Fruit fly (Drosophila melanogaster) whole organism, embryonic: ENCODE measurements around the gene Yp1.

Experiments used
- ATbp ChIP-seq: fragments of 200-800 bp; sonication (Bioruptor generic); optimal IDR thresholded peaks from 2 replicates; lab custom pipeline; 2017; ENCODE audit warnings: missing biosample characterization, mild to moderate bottlenecking, missing genetic modification characterization, missing genetic modification reagents
- Atf-2 ChIP-seq: fragments of 200-800 bp; sonication (Bioruptor generic); optimal IDR thresholded peaks from 2 replicates; lab custom pipeline; 2016; ENCODE audit warnings: missing biosample characterization, missing genetic modification characterization
- Awh ChIP-seq: fragments of 200-800 bp; sonication (Bioruptor generic); IDR thresholded peaks from 2 replicates; pipeline ENCODE4, ENCODE4 v1.3.6; 2022; ENCODE audit warnings: missing biosample characterization, missing genetic modification characterization
- BtbVII ChIP-seq: fragments of 200-800 bp; sonication (Bioruptor generic); optimal IDR thresholded peaks from 3 replicates; lab custom pipeline; 2017; ENCODE audit warnings: missing biosample characterization, mild to moderate bottlenecking, missing genetic modification characterization
- CG10321 ChIP-seq: fragments of 200-800 bp; sonication (Bioruptor generic); IDR thresholded peaks from 2 replicates; pipeline ENCODE4 v1.3.6; 2022; ENCODE audit warnings: missing biosample characterization, missing genetic modification characterization
- CG10654 ChIP-seq: fragments of 200-800 bp; sonication (Bioruptor generic); optimal IDR thresholded peaks from 2 replicates; lab custom pipeline; 2016; ENCODE audit warnings: missing biosample characterization, missing genetic modification characterization
- CG11247 ChIP-seq: fragments of 200-800 bp; sonication (Bioruptor generic); IDR thresholded peaks from 2 replicates; pipeline ENCODE4 v1.3.6; 2022; ENCODE audit warnings: missing biosample characterization, missing genetic modification characterization
- CG11560 ChIP-seq: fragments of 200-800 bp; sonication (Bioruptor generic); IDR thresholded peaks from 3 replicates; pipeline ENCODE4 v1.3.6; 2022; ENCODE audit warnings: missing biosample characterization, missing genetic modification characterization
- CG11695 ChIP-seq: fragments of 200-800 bp; sonication (Bioruptor generic); IDR thresholded peaks from 3 replicates; pipeline ENCODE4 v1.3.6; 2022; ENCODE audit warnings: missing biosample characterization, missing genetic modification characterization
- CG12219 ChIP-seq: fragments of 200-800 bp; sonication (Bioruptor generic); optimal IDR thresholded peaks from 3 replicates; lab custom pipeline; 2018; ENCODE audit warnings: missing biosample characterization, mild to moderate bottlenecking, missing genetic modification characterization
- CG12299 ChIP-seq: fragments of 200-800 bp; sonication (Bioruptor generic); optimal IDR thresholded peaks from 2 replicates; lab custom pipeline; 2018; ENCODE audit warnings: missing biosample characterization, mild to moderate bottlenecking, missing genetic modification characterization
- CG13624 ChIP-seq: fragments of 200-800 bp; sonication (Bioruptor generic); optimal IDR thresholded peaks from 2 replicates; lab custom pipeline; 2016; ENCODE audit warnings: missing biosample characterization, missing genetic modification characterization
- CG14050 ChIP-seq: fragments of 200-800 bp; sonication (Bioruptor generic); IDR thresholded peaks from 3 replicates; pipeline ENCODE4 v1.3.6; 2022; ENCODE audit warnings: missing biosample characterization, missing genetic modification characterization
- CG15011 ChIP-seq: fragments of 200-800 bp; sonication (Bioruptor generic); optimal IDR thresholded peaks from 3 replicates; lab custom pipeline; 2018; ENCODE audit warnings: missing biosample characterization, mild to moderate bottlenecking, missing genetic modification characterization
- CG15073 ChIP-seq: fragments of 200-800 bp; sonication (Bioruptor generic); optimal IDR thresholded peaks from 2 replicates; lab custom pipeline; 2016; ENCODE audit warnings: missing biosample characterization, missing genetic modification characterization
- CG1602 ChIP-seq: fragments of 200-800 bp; sonication (Bioruptor generic); optimal IDR thresholded peaks from 3 replicates; lab custom pipeline; 2016; ENCODE audit warnings: missing biosample characterization, missing genetic modification characterization
- CG16813 ChIP-seq: fragments of 200-800 bp; sonication (Bioruptor generic); IDR thresholded peaks from 3 replicates; pipeline ENCODE4 v1.3.6; 2022; ENCODE audit warnings: missing biosample characterization, missing genetic modification characterization; ENCODE audit not compliant: partially characterized antibody
- CG17385 ChIP-seq: fragments of 200-800 bp; sonication (Bioruptor generic); optimal IDR thresholded peaks from 3 replicates; lab custom pipeline; 2018; ENCODE audit warnings: missing biosample characterization, mild to moderate bottlenecking, missing genetic modification characterization
- CG17568 ChIP-seq: fragments of 200-800 bp; sonication (Bioruptor generic); optimal IDR thresholded peaks from 2 replicates; lab custom pipeline; 2018; ENCODE audit warnings: missing biosample characterization, mild to moderate bottlenecking, missing genetic modification characterization, moderate library complexity
- CG2875 ChIP-seq: fragments of 200-800 bp; sonication (Bioruptor generic); optimal IDR thresholded peaks from 2 replicates; lab custom pipeline; 2017; ENCODE audit warnings: missing biosample characterization, mild to moderate bottlenecking, missing genetic modification characterization, missing genetic modification reagents
- CG33213 ChIP-seq: fragments of 200-800 bp; sonication (Bioruptor generic); optimal IDR thresholded peaks from 3 replicates; lab custom pipeline; 2016; ENCODE audit warnings: missing biosample characterization, missing genetic modification characterization
- CG4730 ChIP-seq: fragments of 200-800 bp; sonication (Bioruptor generic); IDR thresholded peaks from 2 replicates; pipeline ENCODE4 v1.3.6; 2022; ENCODE audit warnings: missing biosample characterization, missing genetic modification characterization
- CG6813 ChIP-seq: fragments of 200-800 bp; sonication (Bioruptor generic); optimal IDR thresholded peaks from 2 replicates; lab custom pipeline; 2017; ENCODE audit warnings: missing biosample characterization, missing genetic modification characterization, mild to moderate bottlenecking, moderate library complexity, missing genetic modification reagents
- CG8089 ChIP-seq: fragments of 200-800 bp; sonication (Bioruptor generic); optimal IDR thresholded peaks from 3 replicates; lab custom pipeline; 2016; ENCODE audit warnings: missing biosample characterization, missing genetic modification characterization
- CG9727 ChIP-seq: fragments of 200-800 bp; sonication (Bioruptor generic); optimal IDR thresholded peaks from 3 replicates; lab custom pipeline; 2017; ENCODE audit warnings: missing biosample characterization, mild to moderate bottlenecking, missing genetic modification characterization
- Dad ChIP-seq: fragments of 200-800 bp; sonication (Bioruptor generic); optimal IDR thresholded peaks from 3 replicates; lab custom pipeline; 2016; ENCODE audit warnings: missing biosample characterization, missing genetic modification characterization
- Dfd ChIP-seq, 2 experiments: fragments of >200 bp; optimal IDR thresholded peaks; 2 replicates each; lab custom pipeline; 2017; ENCODE audit warnings: missing biosample characterization in 2 of 2, missing genetic modification characterization in 2 of 2
- E2f1 ChIP-seq: fragments of 200-800 bp; sonication (Bioruptor generic); IDR thresholded peaks from 2 replicates; pipeline ENCODE4 v1.3.6; 2022; ENCODE audit warnings: missing biosample characterization, missing genetic modification characterization
- ERR ChIP-seq: fragments of 200-800 bp; sonication (Bioruptor generic); optimal IDR thresholded peaks from 2 replicates; lab custom pipeline; 2016; ENCODE audit warnings: missing biosample characterization, missing genetic modification characterization
- Ets97D ChIP-seq: fragments of 200-800 bp; sonication (Bioruptor generic); optimal IDR thresholded peaks from 3 replicates; lab custom pipeline; 2016; ENCODE audit warnings: missing biosample characterization, missing genetic modification characterization
- H2.0 ChIP-seq: fragments of 200-800 bp; sonication (Bioruptor generic); IDR thresholded peaks from 2 replicates; pipeline ENCODE4 v1.3.6; 2022; ENCODE audit warnings: missing biosample characterization, missing genetic modification characterization
- HLHmδ ChIP-seq: fragments of 200-800 bp; sonication (Bioruptor generic); optimal IDR thresholded peaks from 2 replicates; lab custom pipeline; 2018; ENCODE audit warnings: missing biosample characterization, mild to moderate bottlenecking, missing genetic modification characterization, moderate library complexity
- Meics ChIP-seq: fragments of 200-800 bp; sonication (Bioruptor generic); optimal IDR thresholded peaks from 2 replicates; lab custom pipeline; 2017; ENCODE audit warnings: missing biosample characterization, mild to moderate bottlenecking, missing genetic modification characterization
- Oaz ChIP-seq: fragments of 200-800 bp; sonication (Bioruptor generic); IDR thresholded peaks from 2 replicates; pipeline ENCODE4 v1.3.6; 2022; ENCODE audit warnings: missing biosample characterization, missing genetic modification characterization
- Poxn ChIP-seq: fragments of 200-800 bp; sonication (Bioruptor generic); IDR thresholded peaks from 2 replicates; pipeline ENCODE4 v1.3.6; 2022; ENCODE audit warnings: missing biosample characterization, missing genetic modification characterization
- Scr ChIP-seq: fragments of 200-800 bp; sonication (Bioruptor generic); IDR thresholded peaks from 2 replicates; pipeline ENCODE4 v1.3.6; 2022; ENCODE audit warnings: missing biosample characterization, missing genetic modification characterization; ENCODE audit not compliant: partially characterized antibody
- Six4 ChIP-seq: fragments of 200-800 bp; sonication (Bioruptor generic); optimal IDR thresholded peaks from 2 replicates; lab custom pipeline; 2016; ENCODE audit warnings: missing biosample characterization, missing genetic modification characterization
- TFAM ChIP-seq: fragments of 200-800 bp; sonication (Bioruptor generic); optimal IDR thresholded peaks from 2 replicates; lab custom pipeline; 2017; ENCODE audit warnings: missing biosample characterization, missing genetic modification characterization, inconsistent platforms
- ash1 ChIP-seq: fragments of 200-800 bp; sonication (Bioruptor generic); optimal IDR thresholded peaks from 2 replicates; lab custom pipeline; 2018; ENCODE audit warnings: missing biosample characterization, mild to moderate bottlenecking, missing genetic modification characterization
- dan ChIP-seq: fragments of 200-800 bp; sonication (Bioruptor generic); IDR thresholded peaks from 2 replicates; pipeline ENCODE4 v1.3.6; 2022; ENCODE audit warnings: missing biosample characterization, missing genetic modification characterization
- ham ChIP-seq: fragments of 200-800 bp; sonication (Bioruptor generic); IDR thresholded peaks from 2 replicates; pipeline ENCODE4 v1.3.6; 2022; ENCODE audit warnings: missing biosample characterization, missing genetic modification characterization
- maf-S ChIP-seq: fragments of 200-800 bp; sonication (Bioruptor generic); optimal IDR thresholded peaks from 2 replicates; lab custom pipeline; 2016; ENCODE audit warnings: missing biosample characterization, missing genetic modification characterization
- mam ChIP-seq: fragments of 200-800 bp; sonication (Bioruptor generic); optimal IDR thresholded peaks from 3 replicates; lab custom pipeline; 2016; ENCODE audit warnings: missing biosample characterization, missing genetic modification characterization
- p53 ChIP-seq: fragments of 200-800 bp; sonication (Bioruptor generic); optimal IDR thresholded peaks from 2 replicates; lab custom pipeline; 2016; ENCODE audit warnings: missing biosample characterization, missing genetic modification characterization
- phol ChIP-seq: fragments of 200-800 bp; sonication (Bioruptor generic); optimal IDR thresholded peaks from 3 replicates; lab custom pipeline; 2018; ENCODE audit warnings: missing biosample characterization, mild to moderate bottlenecking, missing genetic modification characterization, moderate library complexity
- pnt ChIP-seq: fragments of 200-800 bp; sonication (Bioruptor generic); optimal IDR thresholded peaks from 3 replicates; lab custom pipeline; 2016; ENCODE audit warnings: missing biosample characterization, missing genetic modification characterization
- sc ChIP-seq, 3 experiments: fragments of >200 bp in 2 of 3; fragments of 200-800 bp in 1 of 3; sonication (Bioruptor generic) in 1 of 3; optimal IDR thresholded peaks; 2 replicates in 2 of 3; 3 replicates in 1 of 3; lab custom pipeline; 2017; ENCODE audit warnings: mild to moderate bottlenecking in 1 of 3, missing biosample characterization in 1 of 3, missing genetic modification characterization in 1 of 3, missing genetic modification reagents in 1 of 3
- sens-2 ChIP-seq: fragments of 200-800 bp; sonication (Bioruptor generic); IDR thresholded peaks from 2 replicates; pipeline ENCODE4 v1.3.6; 2022; ENCODE audit warnings: missing biosample characterization, missing genetic modification characterization
- shn ChIP-seq: fragments of 200-800 bp; sonication (Bioruptor generic); optimal IDR thresholded peaks from 3 replicates; lab custom pipeline; 2016; ENCODE audit warnings: missing biosample characterization, missing genetic modification characterization
- sr ChIP-seq: fragments of 200-800 bp; sonication (Bioruptor generic); IDR thresholded peaks from 3 replicates; pipeline ENCODE4 v1.3.6; 2022; ENCODE audit warnings: missing biosample characterization, missing genetic modification characterization

The Yp1 gene

dm6 chrX:10086095-10086888, 32.7 kb downstream of the Yp1 start, which contains the start of the genes Naxe and RhoU (continued):
- TF ChIP-seq Atf-2 (GFP tag; lab: Kevin White, UChicago) = no peak
- TF ChIP-seq CG10654 (GFP tag; lab: Kevin White, UChicago) = no peak
- TF ChIP-seq Six4 (GFP tag; lab: Kevin White, UChicago) = no peak
- TF ChIP-seq shn (GFP tag; lab: Kevin White, UChicago) = peak; percentile 8
- no peak for TF ChIP-seq BtbVII (GFP tag; lab: Kevin White, UChicago)
- peak; percentile 18 for TF ChIP-seq CG17385
- TF ChIP-seq CG14050 (GFP tag; lab: Robert Waterston, UW) = no peak
- TF ChIP-seq CG12219 (GFP tag; lab: Kevin White, UChicago) = no peak
- TF ChIP-seq p53 (GFP tag; lab: Kevin White, UChicago) = peak; percentile 98
- TF ChIP-seq dan (GFP tag; lab: Robert Waterston, UW) = no peak
- TF ChIP-seq E2f1 (GFP tag; lab: Robert Waterston, UW) = peak; percentile 50
- TF ChIP-seq Meics = no peak
- TF ChIP-seq Awh (GFP tag; lab: Robert Waterston, UW) = no peak
- TF ChIP-seq CG10321 (GFP tag; lab: Robert Waterston, UW) = no peak
- no peak for TF ChIP-seq CG17568 (GFP tag; lab: Kevin White, UChicago)
- no peak for TF ChIP-seq ERR (GFP tag; lab: Kevin White, UChicago)
- 0 out of 3 replicates have a peak, but pooled peaks have one; percentile 32 for TF ChIP-seq CG16813 (GFP tag; lab: Robert Waterston, UW)
- TF ChIP-seq CG13624 (GFP tag; lab: Kevin White, UChicago) = no peak
- no peak for TF ChIP-seq CG15011 (GFP tag; lab: Kevin White, UChicago)
- no peak for TF ChIP-seq CG8089 (GFP tag; lab: Kevin White, UChicago)
- no peak for TF ChIP-seq Poxn (GFP tag; lab: Robert Waterston, UW)
- no peak for TF ChIP-seq HLHmδ (GFP tag; lab: Kevin White, UChicago)
- TF ChIP-seq ash1 (GFP tag; lab: Kevin White, UChicago) = no peak
- no peak for TF ChIP-seq CG11247
- TF ChIP-seq CG6813 (GFP tag; lab: Kevin White, UChicago) = no peak
- TF ChIP-seq CG12299 = no peak
- no peak for TF ChIP-seq TFAM (GFP tag; lab: Kevin White, UChicago)
- TF ChIP-seq CG33213 (GFP tag; lab: Kevin White, UChicago) = peak; percentile 73
- TF ChIP-seq CG11560 = peak; percentile 49; the same call in 1 of the 3 replicates
- TF ChIP-seq CG15073 (GFP tag; lab: Kevin White, UChicago) = no peak
- peak; percentile 33 for TF ChIP-seq CG9727 (GFP tag; lab: Kevin White, UChicago)
- TF ChIP-seq CG2875 = no peak
- TF ChIP-seq Oaz (GFP tag; lab: Robert Waterston, UW) = no peak
- TF ChIP-seq pnt = peak; percentile 34
- peak; percentile 58 for TF ChIP-seq mam (GFP tag; lab: Kevin White, UChicago)
- TF ChIP-seq Scr (GFP tag; lab: Robert Waterston, UW) = no peak; the same call in 1 of the 2 replicates
- no peak for TF ChIP-seq sens-2 (GFP tag; lab: Robert Waterston, UW)
- no peak for TF ChIP-seq maf-S (GFP tag; lab: Kevin White, UChicago)
- TF ChIP-seq CG1602 = no peak
- no peak for TF ChIP-seq sr (GFP tag; lab: Robert Waterston, UW)
- TF ChIP-seq CG4730 (GFP tag; lab: Robert Waterston, UW) = no peak
- no peak for TF ChIP-seq Dfd (GFP tag; optimal IDR thresholded peaks at IDR 0.05; lab: Kevin White, UChicago)
- no peak for TF ChIP-seq ham
- TF ChIP-seq Ets97D (GFP tag; lab: Kevin White, UChicago) = peak; percentile 51
- TF ChIP-seq H2.0 = peak; percentile 41
- no peak for TF ChIP-seq CG11695
- TF ChIP-seq Dad (GFP tag; lab: Kevin White, UChicago) = peak; percentile 33
- peak; percentile 64 for TF ChIP-seq phol (tag; lab: Kevin White, UChicago)
- no peak for TF ChIP-seq ATbp (GFP tag; lab: Kevin White, UChicago)
- no peak for TF ChIP-seq sc (optimal IDR thresholded peaks at IDR 0.05; lab: Kevin White, UChicago)
- no peak for TF ChIP-seq sc (GFP tag; optimal IDR thresholded peaks at IDR 0.05; lab: Kevin White, UChicago)
